Worm (Caenorhabditis elegans): ENCODE data around the gene fbxc-26.

- TF ChIP-seq lim-7 (GFP tag; IDR thresholded peaks at IDR 0.05), result no peak
- no peak for TF ChIP-seq T20F7.1 (GFP tag; optimal IDR thresholded peaks at IDR 0.05)
- TF ChIP-seq nhr-10 (tag; optimal IDR thresholded peaks at IDR 0.05), result no peak
- no peak for TF ChIP-seq lsy-2 (tag; optimal IDR thresholded peaks at IDR 0.05)
- TF ChIP-seq pqm-1 (tag; optimal IDR thresholded peaks at IDR 0.05), result no peak
- TF ChIP-seq nhr-76 (tag; optimal IDR thresholded peaks at IDR 0.05), result no peak
- TF ChIP-seq unc-130 (GFP tag; optimal IDR thresholded peaks at IDR 0.05), result no peak
- TF ChIP-seq madf-9 (GFP tag; conservative IDR thresholded peaks at IDR 0.05), result no peak
- TF ChIP-seq attf-4 (tag; optimal IDR thresholded peaks at IDR 0.05), result no peak
- TF ChIP-seq tag-97 (GFP tag; IDR thresholded peaks at IDR 0.05), result no peak
- TF ChIP-seq lin-39 (tag; optimal IDR thresholded peaks at IDR 0.05), result no peak
Observed at ce11 chrII:1676088-1676487, 18.3 kb downstream of the fbxc-26 start, which contains the start of gene fbxb-17.
